Worm (Caenorhabditis elegans): ENCODE data around the gene nhr-273.

nhr-273 gene

ce11 chrII:4409650-4410049 lies 25.4 kb upstream of the nhr-273 start:
- TF ChIP-seq cnd-1 (tag; optimal IDR thresholded peaks at IDR 0.05) (no peak), lin-32 (GFP tag; optimal IDR thresholded peaks at IDR 0.05) (no peak)

DNA sequence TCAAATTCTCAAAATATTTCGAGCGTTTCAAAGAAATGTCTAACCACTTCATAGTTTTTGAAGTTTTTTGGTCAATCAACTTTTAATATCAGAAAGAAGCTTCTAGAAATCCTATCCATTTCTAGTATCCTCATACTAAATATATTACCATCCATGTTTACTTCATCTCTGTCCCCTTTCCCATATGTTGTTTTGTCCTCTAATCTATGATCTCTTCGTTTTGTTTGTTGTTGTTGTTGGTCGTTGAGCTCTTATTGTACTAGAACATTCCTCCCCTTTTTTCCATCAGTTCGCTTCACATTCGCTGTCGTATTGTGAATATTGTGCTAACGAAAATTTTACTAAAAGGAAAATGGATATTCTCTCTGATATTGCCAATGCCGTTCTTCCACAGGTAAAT lies 17.8 kb upstream of the nhr-273 start, which contains the start of gene sod-5:
Gene sod-5 (plus strand): TSS at position 301 of the 400 bp plus-strand sequence.
- TF ChIP-seq flh-1 (GFP tag; optimal IDR thresholded peaks at IDR 0.05) (no peak), ceh-83 (GFP tag; optimal IDR thresholded peaks at IDR 0.05) (no peak), ces-1 (GFP tag; optimal IDR thresholded peaks at IDR 0.05) (no peak), elt-1 (tag; optimal IDR thresholded peaks at IDR 0.05; ENCODE audit: borderline replicate concordance, insufficient read depth) (no peak), zip-8 (tag; optimal IDR thresholded peaks at IDR 0.05) (no peak), unc-62 (GFP tag; optimal IDR thresholded peaks at IDR 0.05) (no peak), unc-39 (tag; optimal IDR thresholded peaks at IDR 0.05) (no peak), nhr-237 (tag; optimal IDR thresholded peaks at IDR 0.05) (no peak), M03D4.4 (tag; optimal IDR thresholded peaks at IDR 0.05) (no peak), snpc-4 (tag; optimal IDR thresholded peaks at IDR 0.05) (no peak)

- TF ChIP-seq tbx-8 (GFP tag; optimal IDR thresholded peaks at IDR 0.05) = no peak
- TF ChIP-seq lsy-2 (tag; optimal IDR thresholded peaks at IDR 0.05) = no peak
- TF ChIP-seq unc-62 (GFP tag; optimal IDR thresholded peaks at IDR 0.05) = no peak
- TF ChIP-seq cnd-1 (tag; optimal IDR thresholded peaks at IDR 0.05) = no peak
- TF ChIP-seq lin-13 (tag; optimal IDR thresholded peaks at IDR 0.05) = no peak
- no peak for TF ChIP-seq nhr-2 (tag; optimal IDR thresholded peaks at IDR 0.05)
- no peak for TF ChIP-seq blmp-1 (tag; optimal IDR thresholded peaks at IDR 0.05)
- TF ChIP-seq ztf-11 (tag; optimal IDR thresholded peaks at IDR 0.05) = no peak
- no peak for TF ChIP-seq flh-1 (GFP tag; optimal IDR thresholded peaks at IDR 0.05)
- no peak for TF ChIP-seq M03D4.4 (tag; optimal IDR thresholded peaks at IDR 0.05)
- no peak for TF ChIP-seq mep-1 (tag; optimal IDR thresholded peaks at IDR 0.05)
- TF ChIP-seq bed-3 (GFP tag; optimal IDR thresholded peaks at IDR 0.05) = no peak
- TF ChIP-seq hlh-1 (tag; optimal IDR thresholded peaks at IDR 0.05) = no peak
- TF ChIP-seq nhr-12 (tag; optimal IDR thresholded peaks at IDR 0.05) = no peak
- TF ChIP-seq elt-1 (tag; optimal IDR thresholded peaks at IDR 0.05; ENCODE audit: borderline replicate concordance, insufficient read depth) = no peak
- TF ChIP-seq sptf-1 (tag; optimal IDR thresholded peaks at IDR 0.05) = no peak
- no peak for TF ChIP-seq sem-2 (GFP tag; optimal IDR thresholded peaks at IDR 0.05)
These were observed 15.1 kb upstream of the nhr-273 start, which contains the start of gene bpnt-1 for ce11 chrII:4419956-4420355. Gene bpnt-1 (plus strand): TSS chrII:4420256.

DNA sequence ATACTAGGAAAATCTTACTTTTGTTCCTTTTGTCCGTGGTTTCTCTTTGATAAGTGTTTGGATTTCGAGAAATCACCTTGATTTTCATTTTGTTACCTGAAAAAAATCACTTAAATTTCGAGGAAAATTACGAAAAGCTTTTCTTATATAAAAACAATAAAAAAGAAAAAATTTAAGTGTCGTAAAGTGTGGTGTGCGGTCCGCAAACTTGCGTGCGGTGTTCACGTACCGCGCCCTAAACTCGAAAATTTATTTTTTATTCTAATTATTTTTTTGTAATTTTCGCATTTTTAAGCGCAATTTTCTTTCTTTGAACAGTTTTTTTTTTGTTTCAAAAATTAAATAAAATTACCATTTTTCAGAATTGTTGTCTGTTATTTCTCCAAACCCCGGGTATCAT lies 10.3 kb upstream of the nhr-273 start, which contains the start of the genes dcaf-13 and toe-1:
Gene dcaf-13 (minus strand): TSS at position 96 of the 400 bp plus-strand sequence.
Gene toe-1 (plus strand): TSS at position 361 of the 400 bp plus-strand sequence.
- TF ChIP-seq ces-1 (GFP tag; optimal IDR thresholded peaks at IDR 0.05) = peak; percentile 54
- no peak for TF ChIP-seq lin-13 (tag; optimal IDR thresholded peaks at IDR 0.05)

DNA sequence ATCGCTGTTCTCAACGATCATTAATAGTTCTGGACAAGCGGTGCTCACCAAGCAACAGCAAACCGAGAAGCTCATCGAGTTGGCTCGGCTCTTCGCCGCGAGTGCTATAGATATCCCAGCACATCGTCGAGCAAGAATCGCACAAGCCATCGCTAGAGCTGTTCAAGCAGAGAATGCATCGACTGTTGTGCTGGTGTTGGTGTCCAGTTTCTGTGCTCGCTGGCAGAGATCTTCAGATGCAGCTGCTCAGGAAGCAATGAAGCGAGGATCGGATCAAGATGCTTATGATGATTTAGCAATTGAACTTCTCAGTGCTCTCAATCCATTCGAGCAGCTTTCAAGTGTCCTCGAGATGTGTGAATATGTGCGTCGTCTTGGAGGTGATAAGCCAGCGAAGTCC lies 7.0 kb upstream of the nhr-273 start:
- TF ChIP-seq drap-1 (GFP tag; optimal IDR thresholded peaks at IDR 0.05) (no peak), mep-1 (tag; optimal IDR thresholded peaks at IDR 0.05) (no peak), flh-1 (GFP tag; optimal IDR thresholded peaks at IDR 0.05) (no peak), hlh-1 (tag; optimal IDR thresholded peaks at IDR 0.05) (no peak), lin-13 (tag; optimal IDR thresholded peaks at IDR 0.05) (no peak), nhr-28 (tag; optimal IDR thresholded peaks at IDR 0.05) (no peak), ham-2 (GFP tag; optimal IDR thresholded peaks at IDR 0.05) (no peak), ztf-11 (tag; optimal IDR thresholded peaks at IDR 0.05) (no peak), ces-1 (GFP tag; optimal IDR thresholded peaks at IDR 0.05) (no peak), lsy-2 (tag; optimal IDR thresholded peaks at IDR 0.05) (no peak), sem-2 (GFP tag; optimal IDR thresholded peaks at IDR 0.05) (no peak)

DNA sequence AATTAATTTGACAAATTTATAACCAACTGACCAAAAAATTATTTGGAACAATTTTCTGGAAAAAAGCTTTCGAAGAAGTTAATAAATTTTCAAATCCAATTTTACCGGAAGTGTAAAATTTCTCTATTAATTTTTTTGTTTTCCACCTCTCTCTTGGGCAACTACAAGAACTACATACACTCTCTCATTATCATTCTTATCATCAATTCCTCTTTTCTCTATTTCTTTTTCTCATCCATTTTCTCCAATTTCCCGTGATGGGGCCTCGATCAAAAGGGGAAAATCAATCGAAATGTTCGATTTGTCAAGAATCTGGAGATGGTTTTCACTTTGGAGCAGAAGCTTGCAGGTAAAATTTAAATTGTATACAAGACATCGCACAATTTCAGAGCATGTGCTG lies 2.0 kb upstream of the nhr-273 start, which contains the start of gene nhr-109:
Gene nhr-109 (plus strand): TSS at position 222 of the 400 bp plus-strand sequence.
- TF ChIP-seq mls-2 (tag; optimal IDR thresholded peaks at IDR 0.05) (no peak), blmp-1 (tag; optimal IDR thresholded peaks at IDR 0.05) (no peak), zip-8 (tag; optimal IDR thresholded peaks at IDR 0.05) (no peak), ceh-39 (tag; optimal IDR thresholded peaks at IDR 0.05) (no peak), unc-120 (tag; optimal IDR thresholded peaks at IDR 0.05; ENCODE audit: poor library complexity, severe bottlenecking) (no peak), nhr-76 (tag; optimal IDR thresholded peaks at IDR 0.05) (no peak), unc-39 (tag; optimal IDR thresholded peaks at IDR 0.05) (no peak), elt-1 (tag; optimal IDR thresholded peaks at IDR 0.05; ENCODE audit: borderline replicate concordance, insufficient read depth) (no peak), nhr-237 (tag; optimal IDR thresholded peaks at IDR 0.05) (no peak), tbx-8 (GFP tag; optimal IDR thresholded peaks at IDR 0.05) (no peak), nhr-12 (tag; optimal IDR thresholded peaks at IDR 0.05) (no peak), ham-2 (GFP tag; optimal IDR thresholded peaks at IDR 0.05) (no peak), bed-3 (GFP tag; optimal IDR thresholded peaks at IDR 0.05) (no peak), nhr-28 (tag; optimal IDR thresholded peaks at IDR 0.05) (no peak)
